Worm (Caenorhabditis elegans) whole organism, L3 larva: ENCODE data around the gene C26F1.1.

Experiments used
- ZK546.5 ChIP-seq: sonication (generic microtip); optimal IDR thresholded peaks from 2 replicates; lab custom pipeline; 2017; ENCODE audit warnings: missing biosample characterization, missing genetic modification characterization
- ama-1 ChIP-seq: fragments of 150-350 bp; optimal IDR thresholded peaks from 2 replicates; lab custom pipeline; 2018
- ceh-16 ChIP-seq: sonication (generic microtip); optimal IDR thresholded peaks from 2 replicates; lab custom pipeline; 2017; ENCODE audit warnings: missing biosample characterization, missing genetic modification characterization
- ceh-28 ChIP-seq: fragments of 150-350 bp; optimal IDR thresholded peaks from 2 replicates; lab custom pipeline; 2014; ENCODE audit warnings: missing biosample characterization, missing genetic modification reagents, missing genetic modification characterization
- ceh-82 ChIP-seq: fragments of 150-350 bp; optimal IDR thresholded peaks from 2 replicates; lab custom pipeline; 2014; ENCODE audit warnings: missing biosample characterization, missing genetic modification characterization
- ceh-9 ChIP-seq: sonication (generic microtip); optimal IDR thresholded peaks from 2 replicates; lab custom pipeline; 2018; ENCODE audit warnings: missing biosample characterization, missing genetic modification characterization
- daf-12 ChIP-seq: fragments of 150-350 bp; optimal IDR thresholded peaks from 2 replicates; lab custom pipeline; 2014; ENCODE audit warnings: missing biosample characterization, missing genetic modification reagents, missing genetic modification characterization
- egl-27 ChIP-seq: sonication (generic microtip); optimal IDR thresholded peaks from 4 replicates; lab custom pipeline; 2017; ENCODE audit warnings: missing biosample characterization, missing genetic modification reagents, missing genetic modification characterization
- elt-1 ChIP-seq: fragments of 150-350 bp; optimal IDR thresholded peaks from 2 replicates; lab custom pipeline; 2014; ENCODE audit warnings: missing biosample characterization, missing genetic modification characterization
- elt-2 ChIP-seq: sonication (generic microtip); optimal IDR thresholded peaks from 2 replicates; lab custom pipeline; 2016; ENCODE audit warnings: missing genetic modification reagents, mild to moderate bottlenecking, missing genetic modification characterization, missing compliant biosample characterization
- elt-3 ChIP-seq, 3 experiments: fragments of 150-350 bp in 1 of 3; sonication (generic microtip) in 2 of 3; optimal IDR thresholded peaks; 2 replicates in 2 of 3; 4 replicates in 1 of 3; lab custom pipeline; 2014 to 2017; ENCODE audit warnings: missing biosample characterization in 3 of 3, missing genetic modification characterization in 3 of 3
- fkh-10 ChIP-seq: sonication (generic microtip); optimal IDR thresholded peaks from 2 replicates; lab custom pipeline; 2017; ENCODE audit warnings: missing biosample characterization, missing genetic modification reagents, missing genetic modification characterization
- fkh-2 ChIP-seq: fragments of 150-350 bp; optimal IDR thresholded peaks from 2 replicates; lab custom pipeline; 2014; ENCODE audit warnings: missing biosample characterization, missing genetic modification reagents, missing genetic modification characterization
- fos-1 ChIP-seq: fragments of 150-350 bp; optimal IDR thresholded peaks from 2 replicates; lab custom pipeline; 2014; ENCODE audit warnings: missing biosample characterization, missing genetic modification characterization
- jun-1 ChIP-seq: fragments of 150-350 bp; optimal IDR thresholded peaks from 2 replicates; lab custom pipeline; 2014; ENCODE audit warnings: missing biosample characterization, missing genetic modification reagents, missing genetic modification characterization
- lin-39 ChIP-seq: fragments of 150-350 bp; optimal IDR thresholded peaks from 2 replicates; lab custom pipeline; 2018; ENCODE audit warnings: missing biosample characterization, missing genetic modification reagents, missing genetic modification characterization
- lsy-12 ChIP-seq: sonication (generic microtip); optimal IDR thresholded peaks from 2 replicates; lab custom pipeline; 2016; ENCODE audit warnings: mild to moderate bottlenecking, missing genetic modification characterization, missing compliant biosample characterization
- mdl-1 ChIP-seq: fragments of 150-350 bp; optimal IDR thresholded peaks from 2 replicates; lab custom pipeline; 2014; ENCODE audit warnings: missing biosample characterization, missing genetic modification characterization
- mml-1 ChIP-seq: fragments of 150-350 bp; sonication (generic microtip); optimal IDR thresholded peaks from 3 replicates; lab custom pipeline; 2014; ENCODE audit warnings: missing biosample characterization, missing genetic modification characterization
- nfya-1 ChIP-seq: sonication (generic microtip); optimal IDR thresholded peaks from 2 replicates; lab custom pipeline; 2017; ENCODE audit warnings: missing genetic modification characterization, mild to moderate bottlenecking, missing compliant biosample characterization, antibody characterized with exemption, moderate library complexity; ENCODE audit not compliant: insufficient read depth
- nhr-11 ChIP-seq: fragments of 150-350 bp; optimal IDR thresholded peaks from 2 replicates; lab custom pipeline; 2014; ENCODE audit warnings: missing biosample characterization, missing genetic modification characterization
- nhr-12 ChIP-seq: fragments of 150-350 bp; optimal IDR thresholded peaks from 2 replicates; lab custom pipeline; 2014; ENCODE audit warnings: missing biosample characterization, missing genetic modification characterization
- nhr-23 ChIP-seq: fragments of 150-350 bp; optimal IDR thresholded peaks from 2 replicates; lab custom pipeline; 2014; ENCODE audit warnings: missing biosample characterization, missing genetic modification reagents, missing genetic modification characterization
- nhr-237 ChIP-seq: fragments of 150-350 bp; optimal IDR thresholded peaks from 2 replicates; lab custom pipeline; 2014; ENCODE audit warnings: missing biosample characterization, missing genetic modification characterization
- nhr-28 ChIP-seq: fragments of 150-350 bp; optimal IDR thresholded peaks from 2 replicates; lab custom pipeline; 2014; ENCODE audit warnings: missing biosample characterization, missing genetic modification characterization
- nhr-43 ChIP-seq: sonication (generic microtip); optimal IDR thresholded peaks from 2 replicates; lab custom pipeline; 2016; ENCODE audit warnings: mild to moderate bottlenecking, missing genetic modification characterization, missing compliant biosample characterization; ENCODE audit not compliant: poor library complexity, severe bottlenecking
- nhr-67 ChIP-seq: fragments of 150-350 bp; optimal IDR thresholded peaks from 2 replicates; lab custom pipeline; 2014; ENCODE audit warnings: missing biosample characterization, missing genetic modification characterization
- nhr-76 ChIP-seq: fragments of 150-350 bp; sonication (generic microtip); optimal IDR thresholded peaks from 5 replicates; lab custom pipeline; 2014; ENCODE audit warnings: missing biosample characterization, missing genetic modification characterization
- nhr-77 ChIP-seq: fragments of 150-350 bp; optimal IDR thresholded peaks from 2 replicates; lab custom pipeline; 2014; ENCODE audit warnings: missing biosample characterization, missing genetic modification characterization
- pqm-1 ChIP-seq: fragments of 150-350 bp; optimal IDR thresholded peaks from 2 replicates; lab custom pipeline; 2017; ENCODE audit warnings: missing biosample characterization, missing genetic modification characterization, inconsistent platforms
- skn-1 ChIP-seq: fragments of 150-350 bp; optimal IDR thresholded peaks from 2 replicates; lab custom pipeline; 2014; ENCODE audit warnings: missing biosample characterization, missing genetic modification characterization
- tbx-2 ChIP-seq: sonication (generic microtip); optimal IDR thresholded peaks from 2 replicates; lab custom pipeline; 2016; ENCODE audit warnings: mild to moderate bottlenecking, missing genetic modification characterization, missing compliant biosample characterization
- unc-39 ChIP-seq: sonication (generic microtip); optimal IDR thresholded peaks from 4 replicates; lab custom pipeline; 2017; ENCODE audit warnings: missing biosample characterization, missing genetic modification characterization
- unc-62 ChIP-seq: fragments of 150-350 bp; sonication (generic microtip); optimal IDR thresholded peaks from 4 replicates; lab custom pipeline; 2014; ENCODE audit warnings: missing biosample characterization, missing genetic modification reagents, missing genetic modification characterization
- ztf-11 ChIP-seq: fragments of 150-350 bp; optimal IDR thresholded peaks from 2 replicates; lab custom pipeline; 2014; ENCODE audit warnings: missing biosample characterization, missing genetic modification characterization

C26F1.1 gene

DNA sequence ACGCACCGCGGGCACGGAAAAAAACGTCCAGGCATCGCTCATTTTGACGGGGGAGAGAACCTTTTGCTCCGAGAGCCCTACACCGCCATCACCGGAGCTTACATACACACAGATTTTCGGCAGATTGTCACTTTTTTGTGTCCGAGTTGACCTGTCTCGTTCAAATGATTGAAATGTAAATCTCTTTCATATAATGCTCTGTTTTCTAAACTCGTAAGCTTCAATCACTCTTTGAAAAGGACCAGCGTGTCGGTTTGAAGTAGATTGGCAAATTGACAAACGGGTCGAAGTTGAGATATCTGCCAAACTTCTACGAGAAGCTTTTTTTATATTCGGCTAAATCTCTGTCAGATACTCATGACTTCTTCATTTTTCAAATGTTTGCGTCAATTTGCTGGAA is 38.1 kb upstream of the C26F1.1 start:
- TF ChIP-seq fkh-2 (tag; lab: Kevin White, UChicago) (no peak), nhr-43 (no peak), elt-3 (tag; optimal IDR thresholded peaks at IDR 0.05; lab: Kevin White, UChicago) (no peak), elt-2 (no peak), ama-1 (lab: Kevin White, UChicago) (no peak), fkh-10 (GFP tag; lab: Kevin White, UChicago) (no peak), lsy-12 (tag; lab: Kevin White, UChicago) (no peak), ceh-82 (no peak), elt-1 (no peak), nfya-1 (tag; lab: Kevin White, UChicago) (no peak), nhr-67 (tag; lab: Kevin White, UChicago) (no peak), daf-12 (tag; lab: Kevin White, UChicago) (no peak), jun-1 (no peak), nhr-12 (tag; lab: Kevin White, UChicago) (no peak), ceh-28 (no peak), skn-1 (tag; lab: Kevin White, UChicago) (no peak)

- TF ChIP-seq jun-1 = no peak
- no peak for TF ChIP-seq tbx-2
- TF ChIP-seq skn-1 (tag; lab: Kevin White, UChicago) = no peak
- no peak for TF ChIP-seq nhr-23 (tag; lab: Kevin White, UChicago)
- no peak for TF ChIP-seq ceh-28
- no peak for TF ChIP-seq ceh-9 (tag; lab: Kevin White, UChicago)
- TF ChIP-seq lin-39 (tag; lab: Kevin White, UChicago) = no peak
- no peak for TF ChIP-seq nhr-28 (tag; lab: Kevin White, UChicago)
- no peak for TF ChIP-seq nhr-76 (tag; lab: Kevin White, UChicago)
- TF ChIP-seq mdl-1 (tag; lab: Kevin White, UChicago) = no peak
- TF ChIP-seq unc-62 = no peak
- TF ChIP-seq pqm-1 (tag; lab: Kevin White, UChicago) = no peak
- TF ChIP-seq nhr-237 (tag; lab: Kevin White, UChicago) = no peak
- no peak for TF ChIP-seq nhr-12 (tag; lab: Kevin White, UChicago)
- no peak for TF ChIP-seq ceh-16 (tag; lab: Kevin White, UChicago)
- no peak for TF ChIP-seq ama-1 (lab: Kevin White, UChicago)
- no peak for TF ChIP-seq fos-1 (tag; lab: Kevin White, UChicago)
- no peak for TF ChIP-seq egl-27 (tag; lab: Kevin White, UChicago)
These were observed 37.1 kb upstream of the C26F1.1 start for ce11 chrV:7747987-7748607.

DNA sequence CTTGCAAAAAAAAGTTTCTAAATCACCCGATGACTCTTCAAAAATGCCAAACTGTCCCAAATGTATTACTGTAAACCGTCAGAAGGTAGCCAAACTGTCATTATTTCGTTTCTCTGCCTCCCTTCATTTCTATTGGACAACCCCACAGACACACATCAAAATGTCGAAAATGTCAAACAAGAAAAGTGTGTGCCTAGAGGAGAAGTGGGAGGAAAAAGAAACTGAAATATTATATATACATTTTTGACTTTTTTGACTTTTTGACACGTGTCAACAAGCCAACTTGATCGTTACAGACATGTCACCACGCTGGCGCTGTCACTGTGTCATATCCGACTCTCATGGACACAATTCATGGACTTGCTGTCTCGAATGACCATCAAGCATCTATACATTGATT is 35.5 kb upstream of the C26F1.1 start:
- TF ChIP-seq daf-12 (tag; lab: Kevin White, UChicago) = no peak
- TF ChIP-seq ZK546.5 (tag; lab: Kevin White, UChicago) = no peak
- TF ChIP-seq nhr-43 = no peak
- no peak for TF ChIP-seq nhr-23 (tag; lab: Kevin White, UChicago)
- TF ChIP-seq nhr-237 (tag; lab: Kevin White, UChicago) = no peak

DNA sequence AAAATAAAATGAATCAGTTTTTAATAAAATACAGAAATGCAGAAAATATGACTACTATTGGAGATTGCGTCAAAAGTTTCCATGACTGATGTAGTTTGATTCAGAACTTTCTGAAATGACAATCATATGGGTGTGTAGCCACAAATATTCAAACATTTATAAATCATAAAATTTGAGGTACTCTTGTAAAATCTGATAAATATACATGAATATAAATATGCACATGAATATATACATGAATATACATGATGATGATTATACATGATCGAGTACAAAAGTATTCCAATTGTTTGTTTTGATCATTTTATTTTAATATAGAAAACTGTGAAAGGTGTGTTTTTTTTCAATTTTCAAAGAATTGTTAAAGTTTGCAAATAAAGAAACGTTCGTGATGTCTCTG is 30.7 kb upstream of the C26F1.1 start, which contains the start of gene T05B11.4:
T05B11.4 (minus strand) TSS at position 101 of the 400 bp plus-strand sequence.
- TF ChIP-seq mml-1 (tag; lab: Kevin White, UChicago) (no peak), nhr-11 (tag; lab: Kevin White, UChicago) (no peak), ztf-11 (tag; lab: Kevin White, UChicago) (no peak), unc-39 (no peak), ceh-28 (no peak), fkh-2 (tag; lab: Kevin White, UChicago) (no peak), nhr-67 (tag; lab: Kevin White, UChicago) (no peak)

ce11 chrV:7755991-7756390 is 29.2 kb upstream of the C26F1.1 start:
- TF ChIP-seq tbx-2 (no peak), elt-2 (peak; percentile 43), ceh-82 (no peak), pqm-1 (tag; lab: Kevin White, UChicago) (peak; percentile 31), lsy-12 (tag; lab: Kevin White, UChicago) (no peak), nhr-11 (tag; lab: Kevin White, UChicago) (no peak), nhr-12 (tag; lab: Kevin White, UChicago) (no peak), nhr-77 (tag; lab: Kevin White, UChicago) (no peak)
